Worm (Caenorhabditis elegans) whole organism, L2 larva: ENCODE results near the gene cyp-33C7.

Experiments used
- alr-1 ChIP-seq: fragments of 150-350 bp; optimal IDR thresholded peaks from 2 replicates; lab custom pipeline; 2014; ENCODE audit warnings: missing biosample characterization, missing genetic modification characterization
- aly-2 ChIP-seq: fragments of 150-350 bp; optimal IDR thresholded peaks from 2 replicates; lab custom pipeline; 2014; ENCODE audit warnings: missing biosample characterization, missing genetic modification characterization
- dmd-4 ChIP-seq: sonication (generic microtip); optimal IDR thresholded peaks from 2 replicates; lab custom pipeline; 2017; ENCODE audit warnings: missing biosample characterization, missing genetic modification characterization
- nhr-237 ChIP-seq: fragments of 150-350 bp; optimal IDR thresholded peaks from 2 replicates; lab custom pipeline; 2014; ENCODE audit warnings: missing biosample characterization, missing genetic modification characterization

DNA sequence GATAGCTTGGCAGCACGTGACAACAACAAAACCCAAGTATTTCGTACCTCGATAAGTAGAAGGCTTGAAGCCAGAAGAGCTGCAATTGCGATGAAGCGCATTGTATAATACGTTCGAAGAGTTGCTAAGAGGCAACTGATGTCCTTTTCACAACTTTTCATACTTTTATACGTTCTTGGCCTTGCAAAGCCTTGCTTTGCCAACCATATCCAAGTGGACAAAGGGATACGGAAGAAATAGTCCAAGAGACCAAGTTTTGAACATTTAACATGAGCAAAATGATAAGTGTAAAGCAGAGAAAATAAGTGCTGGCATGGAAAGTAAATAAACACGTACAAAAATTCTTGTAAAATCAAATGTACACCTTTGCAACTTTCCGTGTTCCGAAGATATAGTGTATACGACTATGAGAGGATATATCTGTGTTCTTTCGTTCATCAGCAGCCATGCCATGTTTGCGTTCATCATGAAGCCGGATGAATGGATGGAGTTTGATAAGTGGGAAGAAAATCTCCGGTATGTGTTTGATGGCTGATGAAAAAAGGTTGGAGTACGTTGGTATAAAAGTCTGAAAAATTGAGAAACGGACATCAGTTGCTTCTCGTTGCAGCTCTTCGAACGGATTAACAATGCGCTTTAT is 24.0 kb downstream of the cyp-33C7 start, which contains the start of the genes Y5H2A.4 and abu-4:
- TF ChIP-seq aly-2 (tag; lab: Kevin White, UChicago) (no peak), alr-1 (tag; lab: Kevin White, UChicago) (no peak), nhr-237 (tag; lab: Kevin White, UChicago) (no peak), dmd-4 (no peak)
